Fruit fly (Drosophila melanogaster): ENCODE results near the gene Tengl2.

DNA sequence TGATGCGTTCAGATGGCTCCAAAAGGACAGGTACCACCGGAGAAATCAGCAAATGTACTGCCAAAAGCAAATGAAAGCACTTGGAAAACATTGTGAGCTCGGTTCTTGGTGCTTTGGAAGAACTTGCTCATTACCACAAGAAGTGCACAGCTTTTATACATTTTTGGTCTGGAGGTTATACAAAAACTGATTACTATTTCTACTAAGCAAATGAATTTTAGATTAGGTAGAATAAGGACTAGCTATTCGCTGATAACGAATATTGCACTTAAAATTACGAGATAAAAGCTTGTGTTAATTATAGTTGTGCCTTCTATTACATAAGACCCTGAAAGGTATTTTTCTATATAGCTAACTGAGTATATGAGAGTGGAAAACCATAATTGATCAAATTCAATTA is 15.8 kb upstream of the Tengl2 start, which contains the start of gene Send1:
- no peak for TF ChIP-seq Clk (GFP tag; optimal IDR thresholded peaks at IDR 0.05)
- TF ChIP-seq CG5204 (GFP tag; optimal IDR thresholded peaks at IDR 0.05) = no peak
- TF ChIP-seq tj (GFP tag; optimal IDR thresholded peaks at IDR 0.05) = no peak
- no peak for TF ChIP-seq kay (GFP tag; ENCODE audit: borderline replicate concordance)
- no peak for TF ChIP-seq CG14711 (tag; optimal IDR thresholded peaks at IDR 0.05)
- TF ChIP-seq Mnt (GFP tag; optimal IDR thresholded peaks at IDR 0.05) = no peak
- TF ChIP-seq CG12768 (GFP tag; optimal IDR thresholded peaks at IDR 0.05) = no peak
- TF ChIP-seq ovo (GFP tag; optimal IDR thresholded peaks at IDR 0.05) = no peak
